Fruit fly (Drosophila melanogaster): ENCODE results near the gene SrpRbeta.

dm6 chr3L:8741051-8741468 lies 21.0 kb upstream of the SrpRbeta start:
- no peak for TF ChIP-seq Sox14 (GFP tag; optimal IDR thresholded peaks at IDR 0.05)
- no peak for TF ChIP-seq OdsH (GFP tag; optimal IDR thresholded peaks at IDR 0.05)
- TF ChIP-seq CG1621 (tag; optimal IDR thresholded peaks at IDR 0.05): no peak
- no peak for TF ChIP-seq CG10631 (GFP tag; optimal IDR thresholded peaks at IDR 0.05)
- TF ChIP-seq Blimp-1 (GFP tag; optimal IDR thresholded peaks at IDR 0.05): no peak
- no peak for TF ChIP-seq CG8319 (GFP tag; optimal IDR thresholded peaks at IDR 0.05)
- no peak for TF ChIP-seq Gug (GFP tag; IDR thresholded peaks at IDR 0.05)
- no peak for TF ChIP-seq Hr38 (GFP tag; optimal IDR thresholded peaks at IDR 0.05)
- no peak for TF ChIP-seq Lpt (GFP tag; optimal IDR thresholded peaks at IDR 0.05)
- TF ChIP-seq fd59A (GFP tag; optimal IDR thresholded peaks at IDR 0.05): no peak

Data from whole organism, prepupa.